Worm (Caenorhabditis elegans) whole organism, mixed stage, embryonic: Measurements from ENCODE around the gene abhd-12.

Experiments
- M03D4.4 ChIP-seq: sonication (generic microtip); optimal IDR thresholded peaks from 2 replicates; lab custom pipeline; 2017; ENCODE audit warnings: mild to moderate bottlenecking, missing genetic modification characterization, missing compliant biosample characterization
- bed-3 ChIP-seq: fragments of 200-800 bp; sonication (Bioruptor generic); optimal IDR thresholded peaks from 3 replicates; lab custom pipeline; 2018; ENCODE audit warnings: mild to moderate bottlenecking, missing genetic modification characterization, moderate library complexity, missing compliant biosample characterization
- blmp-1 ChIP-seq: fragments of 150-350 bp; optimal IDR thresholded peaks from 2 replicates; lab custom pipeline; 2014; ENCODE audit warnings: missing biosample characterization, missing genetic modification characterization
- ceh-39 ChIP-seq: fragments of 150-350 bp; optimal IDR thresholded peaks from 2 replicates; lab custom pipeline; 2014; ENCODE audit warnings: missing biosample characterization, missing genetic modification characterization
- ceh-43 ChIP-seq: fragments of 200-800 bp; sonication (Bioruptor generic); optimal IDR thresholded peaks from 2 replicates; lab custom pipeline; 2018; ENCODE audit warnings: mild to moderate bottlenecking, missing genetic modification characterization, moderate library complexity, missing compliant biosample characterization
- ces-1 ChIP-seq: fragments of 150-350 bp; optimal IDR thresholded peaks from 2 replicates; lab custom pipeline; 2014; ENCODE audit warnings: missing biosample characterization, missing genetic modification reagents, missing genetic modification characterization
- cnd-1 ChIP-seq: fragments of 200-800 bp; sonication (Bioruptor generic); optimal IDR thresholded peaks from 2 replicates; lab custom pipeline; 2018; ENCODE audit warnings: mild to moderate bottlenecking, missing genetic modification characterization, missing compliant biosample characterization
- drap-1 ChIP-seq: fragments of 200-800 bp; sonication (Bioruptor generic); optimal IDR thresholded peaks from 3 replicates; lab custom pipeline; 2018; ENCODE audit warnings: mild to moderate bottlenecking, missing genetic modification characterization, missing compliant biosample characterization
- elt-1 ChIP-seq: sonication (generic microtip); optimal IDR thresholded peaks from 2 replicates; lab custom pipeline; 2017; ENCODE audit warnings: missing genetic modification characterization, mild to moderate bottlenecking, missing compliant biosample characterization, antibody characterized with exemption, moderate library complexity, borderline replicate concordance; ENCODE audit not compliant: insufficient read depth
- flh-1 ChIP-seq: fragments of 200-800 bp; sonication (Bioruptor generic); optimal IDR thresholded peaks from 2 replicates; lab custom pipeline; 2018; ENCODE audit warnings: mild to moderate bottlenecking, missing genetic modification characterization, moderate library complexity, missing compliant biosample characterization
- hlh-1 ChIP-seq: fragments of 150-350 bp; optimal IDR thresholded peaks from 2 replicates; lab custom pipeline; 2014; ENCODE audit warnings: missing biosample characterization, missing genetic modification reagents, missing genetic modification characterization
- lin-13 ChIP-seq: fragments of 150-350 bp; optimal IDR thresholded peaks from 2 replicates; lab custom pipeline; 2014; ENCODE audit warnings: missing biosample characterization, missing genetic modification characterization
- lin-32 ChIP-seq: fragments of 200-800 bp; sonication (Bioruptor generic); optimal IDR thresholded peaks from 2 replicates; lab custom pipeline; 2018; ENCODE audit warnings: mild to moderate bottlenecking, missing genetic modification characterization, missing compliant biosample characterization
- lsy-2 ChIP-seq: fragments of 150-350 bp; optimal IDR thresholded peaks from 2 replicates; lab custom pipeline; 2014; ENCODE audit warnings: missing biosample characterization, missing genetic modification characterization
- mab-5 ChIP-seq: fragments of 150-350 bp; optimal IDR thresholded peaks from 2 replicates; lab custom pipeline; 2014; ENCODE audit warnings: missing biosample characterization, missing genetic modification characterization
- mep-1 ChIP-seq: fragments of 150-350 bp; optimal IDR thresholded peaks from 2 replicates; lab custom pipeline; 2017; ENCODE audit warnings: missing biosample characterization, missing genetic modification reagents, missing genetic modification characterization, inconsistent platforms
- mls-2 ChIP-seq: sonication (generic microtip); optimal IDR thresholded peaks from 2 replicates; lab custom pipeline; 2016; ENCODE audit warnings: mild to moderate bottlenecking, missing genetic modification characterization, moderate library complexity, missing compliant biosample characterization
- nhr-2 ChIP-seq: fragments of 150-350 bp; optimal IDR thresholded peaks from 2 replicates; lab custom pipeline; 2014; ENCODE audit warnings: missing biosample characterization, missing genetic modification characterization
- nhr-28 ChIP-seq: fragments of 150-350 bp; optimal IDR thresholded peaks from 2 replicates; lab custom pipeline; 2014; ENCODE audit warnings: missing biosample characterization, missing genetic modification characterization
- nhr-76 ChIP-seq: sonication (generic microtip); optimal IDR thresholded peaks from 2 replicates; lab custom pipeline; 2017; ENCODE audit warnings: missing biosample characterization, missing genetic modification characterization
- pha-4 ChIP-seq: fragments of 150-350 bp; optimal IDR thresholded peaks from 2 replicates; lab custom pipeline; 2018; ENCODE audit warnings: missing biosample characterization, missing genetic modification reagents, missing genetic modification characterization
- sem-2 ChIP-seq: fragments of 200-800 bp; sonication (Bioruptor generic); optimal IDR thresholded peaks from 2 replicates; lab custom pipeline; 2018; ENCODE audit warnings: mild to moderate bottlenecking, missing genetic modification characterization, missing compliant biosample characterization
- snpc-4 ChIP-seq: fragments of 150-350 bp; optimal IDR thresholded peaks from 2 replicates; lab custom pipeline; 2014; ENCODE audit warnings: missing biosample characterization, missing genetic modification characterization
- sptf-1 ChIP-seq: sonication (generic microtip); optimal IDR thresholded peaks from 2 replicates; lab custom pipeline; 2017; ENCODE audit warnings: mild to moderate bottlenecking, missing genetic modification characterization, moderate library complexity, missing compliant biosample characterization
- tbx-8 ChIP-seq: fragments of 200-800 bp; sonication (Bioruptor generic); optimal IDR thresholded peaks from 2 replicates; lab custom pipeline; 2018; ENCODE audit warnings: mild to moderate bottlenecking, missing genetic modification characterization, moderate library complexity, missing compliant biosample characterization
- unc-120 ChIP-seq: sonication (generic microtip); optimal IDR thresholded peaks from 2 replicates; lab custom pipeline; 2017; ENCODE audit warnings: missing genetic modification characterization, missing compliant biosample characterization; ENCODE audit not compliant: poor library complexity, severe bottlenecking
- unc-39 ChIP-seq: fragments of 150-350 bp; optimal IDR thresholded peaks from 2 replicates; lab custom pipeline; 2014; ENCODE audit warnings: missing biosample characterization, missing genetic modification characterization
- unc-62 ChIP-seq: fragments of 150-350 bp; optimal IDR thresholded peaks from 2 replicates; lab custom pipeline; 2014; ENCODE audit warnings: missing biosample characterization, missing genetic modification reagents, missing genetic modification characterization
- zip-8 ChIP-seq: fragments of 150-350 bp; optimal IDR thresholded peaks from 2 replicates; lab custom pipeline; 2014; ENCODE audit warnings: missing biosample characterization, missing genetic modification characterization
- ztf-11 ChIP-seq: fragments of 150-350 bp; optimal IDR thresholded peaks from 2 replicates; lab custom pipeline; 2014; ENCODE audit warnings: missing biosample characterization, missing genetic modification characterization

Gene abhd-12

ce11 chrV:8016928-8017327, 33.2 kb downstream of the abhd-12 start, which contains the start of gene sptl-2:
Gene sptl-2, plus strand, starts transcription at chrV:8017207.
- TF ChIP-seq ceh-39 (tag; lab: Kevin White, UChicago) (no peak), lsy-2 (tag; lab: Kevin White, UChicago) (no peak), mep-1 (no peak), lin-13 (tag; lab: Kevin White, UChicago) (no peak), tbx-8 (no peak), cnd-1 (tag; lab: Kevin White, UChicago) (no peak), nhr-76 (no peak), M03D4.4 (tag; lab: Kevin White, UChicago) (no peak), bed-3 (no peak), sem-2 (GFP tag; lab: Kevin White, UChicago) (no peak), sptf-1 (no peak), unc-62 (GFP tag; lab: Kevin White, UChicago) (no peak), unc-39 (tag; lab: Kevin White, UChicago) (no peak), zip-8 (no peak), elt-1 (tag; lab: Kevin White, UChicago) (no peak), mab-5 (tag; lab: Kevin White, UChicago) (no peak)

ce11 chrV:8017924-8018323, 34.2 kb downstream of the abhd-12 start:
- no peak for TF ChIP-seq zip-8
- no peak for TF ChIP-seq nhr-76
- no peak for TF ChIP-seq snpc-4 (tag; lab: Kevin White, UChicago)
- TF ChIP-seq nhr-28 (tag; lab: Kevin White, UChicago), result no peak
- no peak for TF ChIP-seq unc-120 (tag; lab: Kevin White, UChicago)
- TF ChIP-seq cnd-1 (tag; lab: Kevin White, UChicago), result no peak
- no peak for TF ChIP-seq mls-2 (tag; lab: Kevin White, UChicago)
- no peak for TF ChIP-seq nhr-2 (tag; lab: Kevin White, UChicago)
- TF ChIP-seq blmp-1 (tag; lab: Kevin White, UChicago), result no peak
- TF ChIP-seq flh-1 (GFP tag; lab: Kevin White, UChicago), result no peak
- no peak for TF ChIP-seq lin-13 (tag; lab: Kevin White, UChicago)
- TF ChIP-seq elt-1 (tag; lab: Kevin White, UChicago), result no peak
- TF ChIP-seq ztf-11, result no peak
- TF ChIP-seq ces-1 (GFP tag; lab: Kevin White, UChicago), result no peak
- TF ChIP-seq, all 35 proteins: peak for 0

ce11 chrV:8018919-8019318, 35.2 kb downstream of the abhd-12 start:
- TF ChIP-seq unc-120 (tag; lab: Kevin White, UChicago) (no peak), lin-13 (tag; lab: Kevin White, UChicago) (no peak), sptf-1 (no peak), ztf-11 (no peak), ceh-43 (GFP tag; lab: Kevin White, UChicago) (no peak), zip-8 (no peak), unc-62 (GFP tag; lab: Kevin White, UChicago) (no peak), M03D4.4 (tag; lab: Kevin White, UChicago) (no peak), cnd-1 (tag; lab: Kevin White, UChicago) (no peak), hlh-1 (tag; lab: Kevin White, UChicago) (no peak), drap-1 (no peak), bed-3 (no peak), lsy-2 (tag; lab: Kevin White, UChicago) (no peak), mep-1 (no peak), ces-1 (GFP tag; lab: Kevin White, UChicago) (no peak), sem-2 (GFP tag; lab: Kevin White, UChicago) (no peak)

ce11 chrV:8019783-8020182, 36.1 kb downstream of the abhd-12 start:
- TF ChIP-seq ceh-39 (tag; lab: Kevin White, UChicago), result no peak
- no peak for TF ChIP-seq lin-13 (tag; lab: Kevin White, UChicago)
- no peak for TF ChIP-seq ztf-11
- TF ChIP-seq unc-120 (tag; lab: Kevin White, UChicago), result no peak
- TF ChIP-seq M03D4.4 (tag; lab: Kevin White, UChicago), result no peak
- no peak for TF ChIP-seq pha-4 (tag; lab: Kevin White, UChicago)
- TF ChIP-seq nhr-2 (tag; lab: Kevin White, UChicago), result no peak
- no peak for TF ChIP-seq bed-3
- no peak for TF ChIP-seq elt-1 (tag; lab: Kevin White, UChicago)

- TF ChIP-seq unc-62 (GFP tag; lab: Kevin White, UChicago) (no peak), snpc-4 (tag; lab: Kevin White, UChicago) (no peak), blmp-1 (tag; lab: Kevin White, UChicago) (no peak), lin-32 (GFP tag; lab: Kevin White, UChicago) (no peak), zip-8 (no peak), ztf-11 (no peak), pha-4 (tag; lab: Kevin White, UChicago) (no peak)
These were observed 38.4 kb downstream of the abhd-12 start, which contains the start of gene ech-3 for ce11 chrV:8022040-8022439. Gene ech-3, plus strand, starts transcription at chrV:8022217.
